Worm (Caenorhabditis elegans): ENCODE results near the gene ipla-6.

DNA sequence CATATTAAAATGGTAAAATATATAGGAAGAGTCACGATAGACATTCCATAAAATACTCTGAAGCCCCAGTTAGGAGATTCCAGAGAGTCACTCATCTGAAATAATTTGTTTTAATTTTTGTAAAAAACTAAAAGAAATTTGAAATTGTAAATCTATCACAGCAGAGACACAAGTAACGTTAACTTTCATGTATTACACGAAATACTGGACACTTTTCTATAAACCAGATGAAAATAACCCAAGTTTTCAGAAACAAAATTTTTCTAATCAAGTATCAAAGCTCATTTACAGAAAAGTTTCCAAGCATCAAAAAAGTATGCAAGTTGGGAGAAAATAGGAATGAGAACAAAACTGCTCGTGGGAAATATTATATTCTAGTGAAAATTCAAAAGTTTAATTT is 39.2 kb upstream of the ipla-6 start, which contains the start of gene srv-27:
- TF ChIP-seq ztf-11 (tag; optimal IDR thresholded peaks at IDR 0.05) (no peak), elt-3 (tag; optimal IDR thresholded peaks at IDR 0.05) (no peak), unc-62 (GFP tag; optimal IDR thresholded peaks at IDR 0.05) (no peak), skn-1 (tag; optimal IDR thresholded peaks at IDR 0.05) (no peak), dmd-4 (tag; optimal IDR thresholded peaks at IDR 0.05) (no peak), ZK546.5 (tag; optimal IDR thresholded peaks at IDR 0.05) (no peak)

Measured in whole organism, L2 larva.